Worm (Caenorhabditis elegans) whole organism, L3 larva: ENCODE measurements around the gene F40A3.3.

Source experiments
- R02D3.7 ChIP-seq: fragments of 150-350 bp; optimal IDR thresholded peaks from 2 replicates; lab custom pipeline; 2014; ENCODE audit warnings: missing biosample characterization, missing genetic modification characterization
- ZK546.5 ChIP-seq: sonication (generic microtip); optimal IDR thresholded peaks from 2 replicates; lab custom pipeline; 2017; ENCODE audit warnings: missing biosample characterization, missing genetic modification characterization
- ama-1 ChIP-seq: fragments of 150-350 bp; optimal IDR thresholded peaks from 2 replicates; lab custom pipeline; 2018
- ceh-16 ChIP-seq: sonication (generic microtip); optimal IDR thresholded peaks from 2 replicates; lab custom pipeline; 2017; ENCODE audit warnings: missing biosample characterization, missing genetic modification characterization
- ceh-28 ChIP-seq: fragments of 150-350 bp; optimal IDR thresholded peaks from 2 replicates; lab custom pipeline; 2014; ENCODE audit warnings: missing biosample characterization, missing genetic modification reagents, missing genetic modification characterization
- ceh-9 ChIP-seq: sonication (generic microtip); optimal IDR thresholded peaks from 2 replicates; lab custom pipeline; 2018; ENCODE audit warnings: missing biosample characterization, missing genetic modification characterization
- daf-12 ChIP-seq: fragments of 150-350 bp; optimal IDR thresholded peaks from 2 replicates; lab custom pipeline; 2014; ENCODE audit warnings: missing biosample characterization, missing genetic modification reagents, missing genetic modification characterization
- elt-1 ChIP-seq: fragments of 150-350 bp; optimal IDR thresholded peaks from 2 replicates; lab custom pipeline; 2014; ENCODE audit warnings: missing biosample characterization, missing genetic modification characterization
- elt-2 ChIP-seq: sonication (generic microtip); optimal IDR thresholded peaks from 2 replicates; lab custom pipeline; 2016; ENCODE audit warnings: missing genetic modification reagents, mild to moderate bottlenecking, missing genetic modification characterization, missing compliant biosample characterization
- elt-3 ChIP-seq, 3 experiments: fragments of 150-350 bp in 1 of 3; sonication (generic microtip) in 2 of 3; optimal IDR thresholded peaks; 2 replicates in 2 of 3; 4 replicates in 1 of 3; lab custom pipeline; 2014 to 2017; ENCODE audit warnings: missing biosample characterization in 3 of 3, missing genetic modification characterization in 3 of 3
- fkh-2 ChIP-seq: fragments of 150-350 bp; optimal IDR thresholded peaks from 2 replicates; lab custom pipeline; 2014; ENCODE audit warnings: missing biosample characterization, missing genetic modification reagents, missing genetic modification characterization
- fos-1 ChIP-seq: fragments of 150-350 bp; optimal IDR thresholded peaks from 2 replicates; lab custom pipeline; 2014; ENCODE audit warnings: missing biosample characterization, missing genetic modification characterization
- hmg-11 ChIP-seq: sonication (generic microtip); optimal IDR thresholded peaks from 2 replicates; lab custom pipeline; 2016; ENCODE audit warnings: missing genetic modification characterization, missing compliant biosample characterization
- jun-1 ChIP-seq: fragments of 150-350 bp; optimal IDR thresholded peaks from 2 replicates; lab custom pipeline; 2014; ENCODE audit warnings: missing biosample characterization, missing genetic modification reagents, missing genetic modification characterization
- lin-15B ChIP-seq: fragments of 150-350 bp; optimal IDR thresholded peaks from 2 replicates; lab custom pipeline; 2014; ENCODE audit warnings: missing biosample characterization, missing genetic modification characterization
- lin-39 ChIP-seq: fragments of 150-350 bp; optimal IDR thresholded peaks from 2 replicates; lab custom pipeline; 2018; ENCODE audit warnings: missing biosample characterization, missing genetic modification reagents, missing genetic modification characterization
- lsy-12 ChIP-seq: sonication (generic microtip); optimal IDR thresholded peaks from 2 replicates; lab custom pipeline; 2016; ENCODE audit warnings: mild to moderate bottlenecking, missing genetic modification characterization, missing compliant biosample characterization
- mdl-1 ChIP-seq: fragments of 150-350 bp; optimal IDR thresholded peaks from 2 replicates; lab custom pipeline; 2014; ENCODE audit warnings: missing biosample characterization, missing genetic modification characterization
- mml-1 ChIP-seq: fragments of 150-350 bp; sonication (generic microtip); optimal IDR thresholded peaks from 3 replicates; lab custom pipeline; 2014; ENCODE audit warnings: missing biosample characterization, missing genetic modification characterization
- nfya-1 ChIP-seq: sonication (generic microtip); optimal IDR thresholded peaks from 2 replicates; lab custom pipeline; 2017; ENCODE audit warnings: missing genetic modification characterization, mild to moderate bottlenecking, missing compliant biosample characterization, antibody characterized with exemption, moderate library complexity; ENCODE audit not compliant: insufficient read depth
- nhr-11 ChIP-seq: fragments of 150-350 bp; optimal IDR thresholded peaks from 2 replicates; lab custom pipeline; 2014; ENCODE audit warnings: missing biosample characterization, missing genetic modification characterization
- nhr-12 ChIP-seq: fragments of 150-350 bp; optimal IDR thresholded peaks from 2 replicates; lab custom pipeline; 2014; ENCODE audit warnings: missing biosample characterization, missing genetic modification characterization
- nhr-23 ChIP-seq: fragments of 150-350 bp; optimal IDR thresholded peaks from 2 replicates; lab custom pipeline; 2014; ENCODE audit warnings: missing biosample characterization, missing genetic modification reagents, missing genetic modification characterization
- nhr-25 ChIP-seq: sonication (generic microtip); optimal IDR thresholded peaks from 2 replicates; lab custom pipeline; 2017; ENCODE audit warnings: missing biosample characterization, missing genetic modification characterization
- nhr-43 ChIP-seq: sonication (generic microtip); optimal IDR thresholded peaks from 2 replicates; lab custom pipeline; 2016; ENCODE audit warnings: mild to moderate bottlenecking, missing genetic modification characterization, missing compliant biosample characterization; ENCODE audit not compliant: poor library complexity, severe bottlenecking
- nhr-67 ChIP-seq: fragments of 150-350 bp; optimal IDR thresholded peaks from 2 replicates; lab custom pipeline; 2014; ENCODE audit warnings: missing biosample characterization, missing genetic modification characterization
- nhr-77 ChIP-seq: fragments of 150-350 bp; optimal IDR thresholded peaks from 2 replicates; lab custom pipeline; 2014; ENCODE audit warnings: missing biosample characterization, missing genetic modification characterization
- pha-4 ChIP-seq: fragments of 150-350 bp; optimal IDR thresholded peaks from 2 replicates; lab custom pipeline; 2014; ENCODE audit warnings: missing biosample characterization, missing genetic modification reagents, missing genetic modification characterization
- pqm-1 ChIP-seq: fragments of 150-350 bp; optimal IDR thresholded peaks from 2 replicates; lab custom pipeline; 2017; ENCODE audit warnings: missing biosample characterization, missing genetic modification characterization, inconsistent platforms
- skn-1 ChIP-seq: fragments of 150-350 bp; optimal IDR thresholded peaks from 2 replicates; lab custom pipeline; 2014; ENCODE audit warnings: missing biosample characterization, missing genetic modification characterization
- snpc-4 ChIP-seq: fragments of 150-350 bp; optimal IDR thresholded peaks from 2 replicates; lab custom pipeline; 2014; ENCODE audit warnings: missing biosample characterization, missing genetic modification characterization
- unc-39 ChIP-seq: sonication (generic microtip); optimal IDR thresholded peaks from 4 replicates; lab custom pipeline; 2017; ENCODE audit warnings: missing biosample characterization, missing genetic modification characterization
- zag-1 ChIP-seq: fragments of 150-350 bp; optimal IDR thresholded peaks from 2 replicates; lab custom pipeline; 2014; ENCODE audit warnings: missing biosample characterization, missing genetic modification characterization
- ztf-4 ChIP-seq: fragments of 150-350 bp; optimal IDR thresholded peaks from 2 replicates; lab custom pipeline; 2014; ENCODE audit warnings: missing biosample characterization, missing genetic modification characterization

Gene F40A3.3

ce11 chrV:7847170-7847569 lies 30.1 kb upstream of the F40A3.3 start, which contains the start of gene memo-1:
TSS of gene memo-1 (minus strand) at chrV:7847171.
- TF ChIP-seq mml-1 (tag; lab: Kevin White, UChicago), result no peak
- TF ChIP-seq fkh-2 (tag; lab: Kevin White, UChicago), result no peak
- TF ChIP-seq ZK546.5 (tag; lab: Kevin White, UChicago), result no peak
- TF ChIP-seq unc-39 (tag; lab: Kevin White, UChicago), result no peak
- no peak for TF ChIP-seq skn-1 (tag; lab: Kevin White, UChicago)
- TF ChIP-seq lsy-12 (tag; lab: Kevin White, UChicago), result no peak
- no peak for TF ChIP-seq nhr-23 (tag; lab: Kevin White, UChicago)
- TF ChIP-seq nfya-1 (tag; lab: Kevin White, UChicago), result no peak
- TF ChIP-seq jun-1 (tag; lab: Kevin White, UChicago), result no peak

ce11 chrV:7847687-7848086 lies 29.6 kb upstream of the F40A3.3 start:
- peak; percentile 32 for TF ChIP-seq lin-39 (tag; lab: Kevin White, UChicago)
- TF ChIP-seq ceh-16 (tag; lab: Kevin White, UChicago), result no peak
- TF ChIP-seq pha-4 (tag; lab: Kevin White, UChicago), result peak; percentile 88

ce11 chrV:7848251-7848650 lies 29.0 kb upstream of the F40A3.3 start:
- TF ChIP-seq nhr-23 (tag; lab: Kevin White, UChicago) (peak; percentile 15), ceh-16 (tag; lab: Kevin White, UChicago) (no peak), skn-1 (tag; lab: Kevin White, UChicago) (no peak), pha-4 (tag; lab: Kevin White, UChicago) (peak; percentile 45), lin-15B (no peak), elt-3 (tag; optimal IDR thresholded peaks at IDR 0.05; lab: Kevin White, UChicago) (no peak), elt-1 (tag; lab: Kevin White, UChicago) (no peak), ceh-9 (tag; lab: Kevin White, UChicago) (no peak), hmg-11 (tag; lab: Kevin White, UChicago) (peak; percentile 38), nhr-77 (tag; lab: Kevin White, UChicago) (no peak), nhr-43 (tag; lab: Kevin White, UChicago) (no peak), ama-1 (lab: Kevin White, UChicago) (peak; percentile 8), nhr-67 (tag; lab: Kevin White, UChicago) (no peak), mml-1 (tag; lab: Kevin White, UChicago) (no peak), nhr-25 (tag; lab: Kevin White, UChicago) (no peak), elt-2 (tag; lab: Kevin White, UChicago) (peak; percentile 31), nhr-12 (tag; lab: Kevin White, UChicago) (no peak), ZK546.5 (tag; lab: Kevin White, UChicago) (no peak), snpc-4 (tag; lab: Kevin White, UChicago) (no peak), lin-39 (tag; lab: Kevin White, UChicago) (no peak)

DNA sequence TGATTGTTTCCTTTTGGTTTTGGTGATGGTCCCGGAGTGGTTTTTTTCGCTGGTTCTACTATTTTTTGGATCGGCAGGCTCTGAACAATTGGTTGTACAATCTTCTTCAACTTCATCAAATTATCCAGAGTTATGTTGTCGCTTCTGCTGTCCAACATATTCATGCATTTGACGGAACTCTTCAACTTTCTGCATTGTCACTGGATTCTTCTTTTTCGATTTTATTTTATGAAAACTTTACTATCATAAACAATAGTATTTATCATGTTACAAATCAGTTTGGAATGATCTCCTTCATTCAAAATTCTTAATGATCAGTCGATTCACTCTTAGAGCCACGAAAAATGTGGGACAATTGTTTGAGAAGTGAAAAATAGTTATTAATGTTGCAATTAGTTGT lies 25.2 kb upstream of the F40A3.3 start:
- TF ChIP-seq mdl-1 (tag; lab: Kevin White, UChicago), result no peak
- TF ChIP-seq elt-1 (tag; lab: Kevin White, UChicago), result no peak
- TF ChIP-seq R02D3.7 (tag; lab: Kevin White, UChicago), result no peak
- TF ChIP-seq ceh-28 (tag; lab: Kevin White, UChicago), result no peak
- TF ChIP-seq fos-1 (tag; lab: Kevin White, UChicago), result no peak
- TF ChIP-seq nfya-1 (tag; lab: Kevin White, UChicago), result no peak
- TF ChIP-seq pqm-1 (tag; lab: Kevin White, UChicago), result no peak
- no peak for TF ChIP-seq nhr-23 (tag; lab: Kevin White, UChicago)
- no peak for TF ChIP-seq ztf-4 (tag; lab: Kevin White, UChicago)
- TF ChIP-seq zag-1, result no peak
- TF ChIP-seq daf-12 (tag; lab: Kevin White, UChicago), result no peak
- TF ChIP-seq skn-1 (tag; lab: Kevin White, UChicago), result no peak

DNA sequence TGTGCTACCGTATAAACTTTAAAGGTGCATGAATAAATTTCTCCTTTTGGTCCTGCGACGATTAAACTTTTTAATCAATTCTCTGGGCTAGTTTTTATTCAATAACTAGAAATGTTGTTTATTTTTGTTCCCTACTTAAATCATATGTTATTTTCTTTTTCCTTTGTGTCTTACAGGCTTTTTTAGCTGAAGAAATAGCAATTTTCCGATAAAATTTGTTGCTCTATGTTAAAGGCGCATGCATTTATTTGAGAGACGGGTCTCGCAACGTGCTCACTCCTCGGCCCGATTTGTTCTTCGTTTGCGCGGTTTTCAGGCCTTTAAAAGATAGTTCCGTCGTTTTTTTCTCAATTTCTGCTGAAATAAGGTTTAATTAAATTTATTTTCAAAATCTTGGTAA lies 23.3 kb upstream of the F40A3.3 start:
- TF ChIP-seq pha-4 (tag; lab: Kevin White, UChicago) (peak; percentile 29), snpc-4 (tag; lab: Kevin White, UChicago) (peak; percentile 19), hmg-11 (tag; lab: Kevin White, UChicago) (peak; percentile 19), nfya-1 (tag; lab: Kevin White, UChicago) (peak; percentile 26), lin-15B (peak; percentile 14), nhr-11 (tag; lab: Kevin White, UChicago) (no peak)
